Worm (Caenorhabditis elegans): Measurements from ENCODE around the gene F41G3.10.

DNA sequence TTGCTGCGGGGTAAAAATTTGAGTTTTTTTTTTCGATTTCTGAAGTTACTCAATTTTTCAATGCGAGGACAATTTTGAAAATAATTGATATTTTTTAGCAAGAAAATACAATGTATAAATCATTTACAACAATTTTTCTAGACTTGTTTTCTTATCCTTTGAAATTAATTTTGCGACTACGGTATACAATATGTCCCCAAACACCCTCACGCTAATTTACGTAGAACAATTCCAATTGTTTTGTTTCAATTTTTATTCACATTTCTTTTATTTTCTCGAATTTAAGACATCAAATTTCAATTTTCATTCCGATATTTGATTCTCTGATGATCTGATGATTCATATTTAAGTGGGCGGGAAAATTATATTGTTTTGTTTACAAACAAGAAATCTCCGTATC lies 32.7 kb upstream of the F41G3.10 start:
- no peak for TF ChIP-seq nhr-237 (tag; optimal IDR thresholded peaks at IDR 0.05)
- TF ChIP-seq sox-4 (tag; optimal IDR thresholded peaks at IDR 0.05) = no peak
- no peak for TF ChIP-seq jun-1 (tag; optimal IDR thresholded peaks at IDR 0.05)
- TF ChIP-seq nhr-47 (tag; optimal IDR thresholded peaks at IDR 0.05) = no peak
- TF ChIP-seq pqm-1 (tag; optimal IDR thresholded peaks at IDR 0.05) = no peak
- no peak for TF ChIP-seq zag-1 (tag; optimal IDR thresholded peaks at IDR 0.05)

All from whole organism, L1 larva.